Fruit fly (Drosophila melanogaster): Measurements from ENCODE around the gene PyK.

DNA sequence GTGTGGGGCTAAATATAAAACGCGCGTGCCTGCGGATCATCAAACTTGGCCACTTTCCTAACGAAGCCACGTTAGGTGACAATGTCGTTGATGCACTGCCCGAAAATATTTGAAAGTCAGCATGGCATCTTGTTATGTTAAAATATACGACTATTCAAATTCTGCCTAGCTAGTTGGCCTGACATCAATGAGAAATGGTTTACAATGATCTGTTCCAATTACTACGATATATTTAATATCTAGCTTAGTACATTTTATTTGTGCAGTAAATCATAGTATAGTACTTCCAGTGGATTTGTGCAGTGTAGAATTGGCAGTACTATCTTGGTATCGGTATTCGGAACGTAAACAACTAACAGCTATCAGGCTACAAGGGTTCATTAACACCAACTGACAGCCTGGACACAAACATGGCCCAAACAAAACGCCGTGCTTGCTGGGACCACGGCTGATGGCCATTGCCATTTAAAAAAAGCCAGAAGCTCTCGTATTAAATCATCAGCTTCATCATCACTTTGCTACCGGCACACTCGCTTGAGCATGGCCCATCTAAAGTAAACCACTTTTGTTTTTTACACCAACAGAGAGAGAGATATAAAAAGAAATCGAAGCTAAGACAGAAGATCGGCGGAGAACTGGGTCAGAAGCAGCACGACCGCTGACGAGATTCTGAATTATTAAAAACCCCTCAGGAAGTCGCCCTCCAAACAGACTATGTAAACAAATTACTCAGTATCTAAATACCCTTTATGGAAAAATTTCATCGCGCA lies 28.3 kb downstream of the PyK start:
- TF ChIP-seq fru (GFP tag; optimal IDR thresholded peaks at IDR 0.05): no peak
- no peak for TF ChIP-seq ey (GFP tag; optimal IDR thresholded peaks at IDR 0.05)
- TF ChIP-seq Vsx2 (GFP tag; optimal IDR thresholded peaks at IDR 0.05; ENCODE audit: partially characterized antibody): no peak
- no peak for TF ChIP-seq Sp1 (GFP tag; optimal IDR thresholded peaks at IDR 0.05)
- no peak for TF ChIP-seq h (GFP tag; optimal IDR thresholded peaks at IDR 0.05)
- no peak for TF ChIP-seq OdsH (GFP tag; optimal IDR thresholded peaks at IDR 0.05)
- no peak for TF ChIP-seq brk (GFP tag; optimal IDR thresholded peaks at IDR 0.05)
- no peak for TF ChIP-seq Dfd (GFP tag; optimal IDR thresholded peaks at IDR 0.05)
- TF ChIP-seq pan (optimal IDR thresholded peaks at IDR 0.05): no peak
- no peak for TF ChIP-seq br (GFP tag; optimal IDR thresholded peaks at IDR 0.05)
- no peak for TF ChIP-seq sage (GFP tag; optimal IDR thresholded peaks at IDR 0.05)

Data from whole organism, wandering third instar larva.